Worm (Caenorhabditis elegans): ENCODE measurements around the gene plpp-1.3.

- no peak for TF ChIP-seq W03F9.2 (tag; optimal IDR thresholded peaks at IDR 0.05)
- TF ChIP-seq dao-5 (tag; optimal IDR thresholded peaks at IDR 0.05) = no peak
These were observed 51.3 kb downstream of the plpp-1.3 start, which contains the start of gene R07A4.2 for ce11 chrX:10746388-10746787.
